Worm (Caenorhabditis elegans): Measurements from ENCODE around the gene let-19.

DNA sequence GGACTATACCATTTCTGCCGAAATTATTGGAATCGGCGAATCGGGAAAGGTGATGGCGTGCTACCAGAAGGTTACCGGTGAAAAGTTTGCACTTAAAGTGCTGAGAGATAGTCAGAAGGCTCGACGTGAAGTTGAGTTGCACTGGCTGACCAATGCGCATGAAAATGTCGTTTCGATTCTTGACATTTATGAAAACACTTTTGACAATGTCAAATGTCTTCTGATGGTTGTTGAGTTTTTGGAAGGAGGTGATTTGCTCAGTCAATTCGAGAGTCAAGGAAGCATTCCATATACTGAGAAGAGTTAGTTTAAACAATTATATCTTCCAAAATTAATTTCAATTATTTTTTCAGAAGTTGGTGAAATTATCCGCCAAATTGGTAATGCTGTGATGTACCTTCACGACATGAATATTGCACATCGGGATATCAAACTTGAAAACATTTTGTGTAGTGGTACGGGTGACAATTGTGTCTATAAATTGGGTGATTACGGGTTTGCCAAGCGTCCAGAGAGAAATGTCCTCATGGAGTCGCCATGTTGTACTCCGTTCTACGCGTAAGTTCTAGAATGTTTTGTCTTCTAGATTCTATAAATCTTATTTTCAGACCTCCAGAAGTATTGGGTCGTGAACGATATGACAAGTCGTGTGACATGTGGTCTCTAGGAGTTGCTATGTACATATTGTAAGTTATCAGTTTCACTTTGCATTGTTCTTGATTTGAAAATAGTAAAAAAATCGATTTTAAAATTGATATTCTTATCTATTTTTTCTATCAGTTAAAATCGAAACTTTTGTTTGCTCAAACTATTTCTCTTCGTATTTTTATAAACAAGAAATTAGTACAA lies 25.1 kb upstream of the let-19 start:
- TF ChIP-seq W03F9.2 (tag; optimal IDR thresholded peaks at IDR 0.05), result no peak
- TF ChIP-seq dao-5 (tag; optimal IDR thresholded peaks at IDR 0.05), result no peak
